Fruit fly (Drosophila melanogaster) whole organism, wandering third instar larva: Measurements from ENCODE around the gene CG15876.

Experiments
- Abd-B ChIP-seq: fragments of >200 bp; optimal IDR thresholded peaks from 2 replicates; lab custom pipeline; 2017; ENCODE audit warnings: missing biosample characterization, missing genetic modification characterization
- CG32264 ChIP-seq: fragments of 200-800 bp; sonication (Bioruptor generic); optimal IDR thresholded peaks from 2 replicates; lab custom pipeline; 2016; ENCODE audit warnings: missing biosample characterization, missing genetic modification characterization
- CG9705 ChIP-seq: fragments of 200-800 bp; sonication (Bioruptor generic); optimal IDR thresholded peaks from 2 replicates; lab custom pipeline; 2018; ENCODE audit warnings: missing biosample characterization, mild to moderate bottlenecking, missing genetic modification characterization
- CrebA ChIP-seq: fragments of 200-800 bp; sonication (Bioruptor generic); optimal IDR thresholded peaks from 2 replicates; lab custom pipeline; 2016; ENCODE audit warnings: missing biosample characterization, mild to moderate bottlenecking, missing genetic modification characterization, borderline replicate concordance
- Dif ChIP-seq: fragments of 200-275, 200-300 bp; sonication (Bioruptor generic); optimal IDR thresholded peaks from 2 replicates; lab custom pipeline; 2018; ENCODE audit warnings: missing biosample characterization, missing genetic modification characterization; ENCODE audit not compliant: partially characterized antibody
- GATAd ChIP-seq: sonication (Bioruptor generic); optimal IDR thresholded peaks from 2 replicates; lab custom pipeline; 2016; ENCODE audit warnings: missing biosample characterization, missing genetic modification characterization
- HLH106 ChIP-seq: fragments of 200-800 bp; optimal IDR thresholded peaks from 3 replicates; lab custom pipeline; 2019; ENCODE audit warnings: missing biosample characterization, mild to moderate bottlenecking, missing genetic modification characterization, moderate library complexity
- Hnf4 ChIP-seq: fragments of 200-800 bp; sonication (Bioruptor generic); optimal IDR thresholded peaks from 2 replicates; lab custom pipeline; 2016; ENCODE audit warnings: missing biosample characterization, mild to moderate bottlenecking, missing genetic modification characterization
- Hr83 ChIP-seq: fragments of 200-300 bp; sonication (Bioruptor generic); optimal IDR thresholded peaks from 2 replicates; lab custom pipeline; 2016; ENCODE audit warnings: missing biosample characterization, mild to moderate bottlenecking, missing genetic modification characterization, moderate library complexity; ENCODE audit not compliant: poor library complexity, severe bottlenecking
- Jra ChIP-seq: sonication (Bioruptor generic); optimal IDR thresholded peaks from 2 replicates; lab custom pipeline; 2016; ENCODE audit warnings: missing biosample characterization, missing genetic modification characterization
- Myc ChIP-seq: fragments of >200 bp; optimal IDR thresholded peaks from 2 replicates; lab custom pipeline; 2017
- N ChIP-seq: fragments of >200 bp; optimal IDR thresholded peaks from 2 replicates; lab custom pipeline; 2018; ENCODE audit warnings: missing biosample characterization, missing external identifiers, missing genetic modification characterization
- OdsH ChIP-seq: fragments of 200-800 bp; sonication (Bioruptor generic); optimal IDR thresholded peaks from 2 replicates; lab custom pipeline; 2016; ENCODE audit warnings: missing biosample characterization, mild to moderate bottlenecking, missing genetic modification characterization
- Rel ChIP-seq, 2 experiments: fragments of 200-800 bp; sonication (Bioruptor generic) in 1 of 2; optimal IDR thresholded peaks; 2 replicates in 1 of 2; 3 replicates in 1 of 2; lab custom pipeline; 2016 to 2019; ENCODE audit warnings: mild to moderate bottlenecking in 2 of 2, missing biosample characterization in 2 of 2, missing genetic modification characterization in 2 of 2, moderate library complexity in 1 of 2
- Vsx2 ChIP-seq: fragments of 200-300, 225-300 bp; sonication (Bioruptor generic); optimal IDR thresholded peaks from 2 replicates; lab custom pipeline; 2018; ENCODE audit warnings: missing biosample characterization, missing genetic modification characterization; ENCODE audit not compliant: partially characterized antibody
- br ChIP-seq: fragments of 200-800 bp; sonication (Bioruptor generic); optimal IDR thresholded peaks from 2 replicates; lab custom pipeline; 2016; ENCODE audit warnings: missing biosample characterization, missing genetic modification characterization
- brk ChIP-seq: fragments of 200-800 bp; sonication (Bioruptor generic); optimal IDR thresholded peaks from 2 replicates; lab custom pipeline; 2016; ENCODE audit warnings: missing biosample characterization, mild to moderate bottlenecking, missing genetic modification characterization
- dl ChIP-seq, 2 experiments: fragments of 175-275, 200-275 bp in 1 of 2; fragments of 200-275 bp in 1 of 2; sonication (Bioruptor generic); optimal IDR thresholded peaks; lab custom pipeline; 2018; ENCODE audit warnings: mild to moderate bottlenecking in 2 of 2, missing biosample characterization in 2 of 2, missing genetic modification characterization in 2 of 2, moderate library complexity in 2 of 2; ENCODE audit not compliant: partially characterized antibody in 2 of 2, insufficient read depth in 1 of 2
- dmrt93B ChIP-seq: fragments of 200-800 bp; sonication (Bioruptor generic); optimal IDR thresholded peaks from 2 replicates; lab custom pipeline; 2018; ENCODE audit warnings: missing biosample characterization, mild to moderate bottlenecking, missing genetic modification characterization
- dsf ChIP-seq: sonication (Bioruptor generic); optimal IDR thresholded peaks from 2 replicates; lab custom pipeline; 2016; ENCODE audit warnings: missing biosample characterization, missing genetic modification characterization, borderline replicate concordance
- ey ChIP-seq: fragments of 200-800 bp; sonication (Bioruptor generic); optimal IDR thresholded peaks from 2 replicates; lab custom pipeline; 2016; ENCODE audit warnings: missing biosample characterization, missing genetic modification characterization
- foxo ChIP-seq, 2 experiments: fragments of 200-800 bp; sonication (Bioruptor generic); optimal IDR thresholded peaks; 2 replicates in 1 of 2; 3 replicates in 1 of 2; lab custom pipeline; 2016 to 2017; ENCODE audit warnings: missing biosample characterization in 2 of 2, missing genetic modification characterization in 2 of 2
- fru ChIP-seq: fragments of 200-800 bp; sonication (Bioruptor generic); optimal IDR thresholded peaks from 3 replicates; lab custom pipeline; 2016; ENCODE audit warnings: missing biosample characterization, mild to moderate bottlenecking, missing genetic modification characterization
- h ChIP-seq: fragments of 200-800 bp; sonication (Bioruptor generic); optimal IDR thresholded peaks from 3 replicates; lab custom pipeline; 2016; ENCODE audit warnings: missing biosample characterization, mild to moderate bottlenecking, missing genetic modification characterization
- jim ChIP-seq: fragments of 175-275, 200-325 bp; sonication (Bioruptor generic); optimal IDR thresholded peaks from 2 replicates; lab custom pipeline; 2016; ENCODE audit warnings: missing biosample characterization, mild to moderate bottlenecking, missing genetic modification characterization
- lola ChIP-seq: fragments of >200 bp; optimal IDR thresholded peaks from 2 replicates; lab custom pipeline; 2017; ENCODE audit warnings: missing biosample characterization, missing genetic modification characterization
- pan ChIP-seq: fragments of >200 bp; optimal IDR thresholded peaks from 2 replicates; lab custom pipeline; 2017
- rgr ChIP-seq: fragments of 200-800 bp; sonication (Bioruptor generic); optimal IDR thresholded peaks from 3 replicates; lab custom pipeline; 2016; ENCODE audit warnings: missing biosample characterization, mild to moderate bottlenecking, missing genetic modification characterization
- sv ChIP-seq: fragments of 200-800 bp; sonication (Bioruptor generic); optimal IDR thresholded peaks from 3 replicates; lab custom pipeline; 2016; ENCODE audit warnings: missing biosample characterization, missing genetic modification characterization
- tai ChIP-seq: sonication (Bioruptor generic); optimal IDR thresholded peaks from 2 replicates; lab custom pipeline; 2016; ENCODE audit warnings: missing biosample characterization, missing genetic modification characterization
- usp ChIP-seq: fragments of >200 bp; optimal IDR thresholded peaks from 2 replicates; lab custom pipeline; 2017; ENCODE audit warnings: missing biosample characterization, missing genetic modification characterization
- woc ChIP-seq: sonication (Bioruptor generic); optimal IDR thresholded peaks from 2 replicates; lab custom pipeline; 2016; ENCODE audit warnings: missing biosample characterization, mild to moderate bottlenecking, missing genetic modification characterization

CG15876 gene

DNA sequence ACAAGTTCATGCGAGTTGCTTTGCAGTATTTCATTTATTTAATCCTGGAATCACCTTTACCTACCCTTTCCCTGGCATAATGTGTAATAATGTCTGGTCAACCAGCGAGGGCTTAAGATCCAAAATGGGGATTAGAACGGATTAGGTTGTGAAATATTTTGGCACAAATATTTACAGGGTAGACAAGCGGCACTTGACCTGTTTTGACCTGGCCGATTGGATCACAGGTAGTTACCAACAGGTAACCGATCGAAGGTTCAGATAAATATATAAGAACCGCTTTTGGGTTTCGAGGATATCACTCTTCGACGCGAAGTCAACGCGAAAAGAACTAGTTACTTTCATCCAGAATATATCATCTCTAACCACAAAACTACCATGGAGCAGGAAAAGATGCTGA, 2.7 kb upstream of the CG15876 start, which contains the start of gene CG13713:
Gene CG13713 (plus strand): TSS at position 301 of the 400 bp plus-strand sequence.
- TF ChIP-seq usp (no peak), dl (GFP tag; optimal IDR thresholded peaks at IDR 0.05; lab: Kevin White, UChicago; ENCODE audit: insufficient read depth in 1 of 2, partially characterized antibody in 2 of 2) (no peak), Vsx2 (GFP tag; lab: Kevin White, UChicago) (no peak), Rel (GFP tag; optimal IDR thresholded peaks at IDR 0.05; lab: Kevin White, UChicago) (no peak), Rel (tag; optimal IDR thresholded peaks at IDR 0.05; lab: Kevin White, UChicago) (no peak), woc (no peak)

DNA sequence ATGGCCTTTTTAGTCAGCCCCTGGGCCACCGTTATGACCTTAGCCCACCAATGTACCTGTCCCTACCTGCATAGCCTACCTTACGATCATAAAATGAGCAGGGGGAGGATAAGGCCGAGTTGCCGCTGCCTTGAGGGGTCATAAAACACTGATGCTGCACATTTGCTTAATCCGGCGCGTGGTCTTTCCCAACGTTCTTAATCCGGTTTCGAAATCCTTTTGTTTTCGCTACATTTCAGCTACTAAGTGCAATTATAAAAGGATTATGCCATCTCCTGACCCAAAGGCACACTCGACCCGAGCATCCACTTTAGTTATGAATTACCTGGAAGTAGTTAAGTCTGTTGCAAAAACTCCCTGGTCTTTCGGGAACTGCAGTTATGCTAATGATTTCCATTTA, 1.7 kb upstream of the CG15876 start:
- no peak for TF ChIP-seq woc
- no peak for TF ChIP-seq N (GFP tag; lab: Kevin White, UChicago)
- no peak for TF ChIP-seq dl (GFP tag; optimal IDR thresholded peaks at IDR 0.05; lab: Kevin White, UChicago; ENCODE audit: insufficient read depth in 1 of 2, partially characterized antibody in 2 of 2)
- no peak for TF ChIP-seq h
- no peak for TF ChIP-seq GATAd (GFP tag; lab: Kevin White, UChicago)
- no peak for TF ChIP-seq lola (GFP tag; lab: Kevin White, UChicago)
- TF ChIP-seq Jra (GFP tag; lab: Kevin White, UChicago) = no peak
- TF ChIP-seq Abd-B (GFP tag; lab: Kevin White, UChicago) = no peak
- TF ChIP-seq dsf (GFP tag; lab: Kevin White, UChicago) = no peak
- TF ChIP-seq sv (GFP tag; lab: Kevin White, UChicago) = no peak
- TF ChIP-seq Rel (GFP tag; optimal IDR thresholded peaks at IDR 0.05; lab: Kevin White, UChicago) = no peak
- TF ChIP-seq Rel (tag; optimal IDR thresholded peaks at IDR 0.05; lab: Kevin White, UChicago) = no peak
- no peak for TF ChIP-seq brk
- no peak for TF ChIP-seq CrebA

DNA sequence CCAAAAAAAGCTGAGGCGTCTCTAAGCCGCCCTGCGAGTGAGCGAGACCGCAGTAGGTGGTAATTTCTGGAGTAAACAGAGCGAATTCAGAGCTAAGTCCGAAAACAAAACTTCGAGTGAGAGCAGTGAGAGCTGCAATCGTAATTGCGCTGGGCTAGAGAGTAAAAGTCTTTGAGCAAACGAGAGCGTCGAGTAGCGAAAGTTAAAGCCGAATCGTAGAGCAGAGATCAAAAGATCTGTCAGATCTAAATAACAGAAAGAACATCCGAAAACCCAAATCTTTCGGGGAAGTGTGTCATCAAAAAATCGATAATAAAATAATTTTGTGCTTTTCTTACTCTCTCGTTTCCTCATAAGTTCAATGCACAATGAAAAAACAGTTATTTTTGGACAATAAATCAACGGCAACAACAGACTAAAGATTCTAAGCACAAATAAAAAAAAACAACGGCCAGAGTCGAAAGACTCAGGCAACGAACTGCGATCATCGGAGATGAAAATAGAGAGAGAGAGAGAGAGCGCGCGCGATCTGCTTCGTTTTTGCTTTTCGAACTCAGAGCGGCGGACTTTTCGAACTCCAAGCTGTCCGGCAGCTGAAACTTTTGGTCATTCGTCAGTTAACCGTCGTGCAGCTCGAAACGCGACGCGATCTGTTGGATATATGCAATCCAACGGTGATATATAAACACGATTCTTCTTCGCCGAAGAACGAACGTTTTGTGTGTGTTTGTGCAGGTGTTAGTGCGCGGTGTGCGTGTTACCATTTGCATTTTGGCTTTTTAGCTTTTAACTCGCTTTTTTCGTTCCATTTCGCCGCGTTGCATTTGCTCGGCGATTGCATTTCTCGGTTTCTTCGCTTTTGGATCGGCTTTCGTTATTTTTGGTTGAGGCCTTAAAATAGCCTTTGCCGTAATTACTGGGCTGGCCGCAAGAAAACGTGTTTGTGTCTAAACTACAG, 2.2 kb downstream of the CG15876 start, which contains the start of gene RhoGEF64C:
Gene RhoGEF64C (plus strand): TSS at position 607 of the 958 bp plus-strand sequence.
- TF ChIP-seq h (no peak), fru (GFP tag; lab: Kevin White, UChicago) (no peak), Dif (peak; percentile 44), dl (GFP tag; optimal IDR thresholded peaks at IDR 0.05; lab: Kevin White, UChicago; ENCODE audit: insufficient read depth in 1 of 2, partially characterized antibody in 2 of 2) (peak in 1 of 2 experiments; percentile 51), Rel (GFP tag; optimal IDR thresholded peaks at IDR 0.05; lab: Kevin White, UChicago) (no peak), Rel (tag; optimal IDR thresholded peaks at IDR 0.05; lab: Kevin White, UChicago) (no peak), Abd-B (GFP tag; lab: Kevin White, UChicago) (no peak), CG32264 (GFP tag; lab: Kevin White, UChicago) (no peak)

DNA sequence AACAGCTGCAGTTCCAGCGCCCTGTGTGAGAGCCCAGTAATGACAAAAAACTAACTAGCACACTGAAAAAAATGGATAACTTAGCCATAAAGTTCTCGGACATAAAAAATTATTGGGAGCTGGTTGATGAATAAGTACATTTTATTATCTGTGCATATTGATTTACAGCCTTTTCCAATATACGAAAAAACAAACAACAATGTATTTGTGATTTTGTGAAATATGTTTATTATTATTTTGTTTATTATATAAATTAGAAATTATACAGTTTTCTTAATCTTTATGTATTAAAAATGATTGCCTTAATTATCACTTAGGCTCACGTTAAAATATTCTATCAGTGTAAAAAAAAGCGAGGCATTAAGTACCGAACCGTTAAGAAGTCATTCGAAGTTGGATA, 2.9 kb downstream of the CG15876 start:
- no peak for TF ChIP-seq woc
- no peak for TF ChIP-seq Rel (GFP tag; optimal IDR thresholded peaks at IDR 0.05; lab: Kevin White, UChicago)
- no peak for TF ChIP-seq Rel (tag; optimal IDR thresholded peaks at IDR 0.05; lab: Kevin White, UChicago)
- TF ChIP-seq HLH106 (tag; lab: Kevin White, UChicago) = no peak
- no peak for TF ChIP-seq OdsH (GFP tag; lab: Kevin White, UChicago)
- TF ChIP-seq Hr83 = no peak
- TF ChIP-seq N (GFP tag; lab: Kevin White, UChicago) = no peak
- no peak for TF ChIP-seq CG32264 (GFP tag; lab: Kevin White, UChicago)
- TF ChIP-seq dmrt93B = no peak
- TF ChIP-seq dl (GFP tag; optimal IDR thresholded peaks at IDR 0.05; lab: Kevin White, UChicago; ENCODE audit: insufficient read depth in 1 of 2, partially characterized antibody in 2 of 2) = no peak
- no peak for TF ChIP-seq fru (GFP tag; lab: Kevin White, UChicago)
- no peak for TF ChIP-seq CrebA
- TF ChIP-seq pan = no peak
- no peak for TF ChIP-seq jim (GFP tag; lab: Kevin White, UChicago)
- TF ChIP-seq Dif = no peak

- TF ChIP-seq tai (GFP tag; lab: Kevin White, UChicago) = peak; percentile 50
- TF ChIP-seq lola (GFP tag; lab: Kevin White, UChicago) = no peak
- TF ChIP-seq brk = no peak
- peak; percentile 14 for TF ChIP-seq Hnf4 (GFP tag; lab: Kevin White, UChicago)
- peak; percentile 23 for TF ChIP-seq rgr (GFP tag; lab: Kevin White, UChicago)
- no peak for TF ChIP-seq Hr83
- peak; percentile 4 for TF ChIP-seq woc
- no peak for TF ChIP-seq CG9705
- no peak for TF ChIP-seq usp
- no peak for TF ChIP-seq dl (GFP tag; optimal IDR thresholded peaks at IDR 0.05; lab: Kevin White, UChicago; ENCODE audit: insufficient read depth in 1 of 2, partially characterized antibody in 2 of 2)
- no peak for TF ChIP-seq Abd-B (GFP tag; lab: Kevin White, UChicago)
- no peak for TF ChIP-seq dsf (GFP tag; lab: Kevin White, UChicago)
- no peak for TF ChIP-seq Dif
- peak; percentile 3 for TF ChIP-seq OdsH (GFP tag; lab: Kevin White, UChicago)
- no peak for TF ChIP-seq Vsx2 (GFP tag; lab: Kevin White, UChicago)
- TF ChIP-seq foxo (GFP tag; optimal IDR thresholded peaks at IDR 0.05; lab: Kevin White, UChicago) = peak in 1 of 2 experiments; percentile 20
- TF ChIP-seq pan = no peak
- peak; percentile 35 for TF ChIP-seq Myc (lab: Kevin White, UChicago)
- TF ChIP-seq HLH106 (tag; lab: Kevin White, UChicago) = peak; percentile 27
- TF ChIP-seq h = peak; percentile 15
- TF ChIP-seq br (GFP tag; lab: Kevin White, UChicago) = peak; percentile 4
- no peak for TF ChIP-seq GATAd (GFP tag; lab: Kevin White, UChicago)
- no peak for TF ChIP-seq sv (GFP tag; lab: Kevin White, UChicago)
- TF ChIP-seq ey (GFP tag; lab: Kevin White, UChicago) = peak; percentile 18
These were observed 3.9 kb downstream of the CG15876 start for dm6 chr3L:4690698-4691097.
